Fruit fly (Drosophila melanogaster): ENCODE results near the gene CG31323.

The CG31323 gene

DNA sequence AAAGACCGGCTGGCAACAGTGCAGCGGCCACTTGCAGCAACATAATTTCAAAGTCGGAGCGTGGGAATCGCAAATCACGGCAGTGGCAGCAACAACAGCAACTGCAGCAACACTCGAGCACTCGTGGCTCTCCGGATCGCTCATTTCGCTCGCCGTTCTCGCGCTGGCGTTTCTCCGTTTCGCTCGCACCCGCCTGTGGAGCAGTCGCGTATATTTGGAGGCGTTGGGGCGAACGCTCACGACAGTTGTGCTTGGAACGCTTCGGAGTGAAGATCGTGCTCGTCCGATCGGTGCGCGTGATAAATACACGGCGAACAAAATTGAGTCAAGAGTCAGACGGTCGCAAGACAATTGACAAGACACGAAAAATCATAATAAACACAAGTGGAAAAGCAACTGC is 59.4 kb downstream of the CG31323 start, which contains the start of gene CG12290 (continued):
- TF ChIP-seq CG34422 (GFP tag; IDR thresholded peaks at IDR 0.05) (peak; percentile 40; the same call in 1 of the 3 replicates), al (GFP tag; IDR thresholded peaks at IDR 0.05) (peak; percentile 31; the same call in 1 of the 2 replicates), Mrtf (GFP tag; IDR thresholded peaks at IDR 0.05) (0 out of 3 replicates have a peak, but pooled peaks have one; percentile 15), CTCF (GFP tag; optimal IDR thresholded peaks at IDR 0.05) (no peak), Sox102F (GFP tag; optimal IDR thresholded peaks at IDR 0.05) (peak; percentile 7), Poxn (GFP tag; IDR thresholded peaks at IDR 0.05) (no peak), CG12659 (GFP tag; optimal IDR thresholded peaks at IDR 0.05) (peak; percentile 13), E2f2 (GFP tag; IDR thresholded peaks at IDR 0.05) (no peak), CG5953 (GFP tag; IDR thresholded peaks at IDR 0.05) (peak; percentile 48; the same call in 1 of the 2 replicates), sob (GFP tag; IDR thresholded peaks at IDR 0.05) (peak; percentile 37; the same call in 1 of the 2 replicates), CG15073 (GFP tag; optimal IDR thresholded peaks at IDR 0.05) (no peak), ind (GFP tag; optimal IDR thresholded peaks at IDR 0.05) (no peak), seq (GFP tag; IDR thresholded peaks at IDR 0.05) (peak; percentile 59; the same call in 1 of the 2 replicates), vvl (GFP tag; IDR thresholded peaks at IDR 0.05) (peak; percentile 63), Trl (optimal IDR thresholded peaks at IDR 0.05) (peak; percentile 85 to 90), Trl (GFP tag; optimal IDR thresholded peaks at IDR 0.05) (peak; percentile 81), CG4730 (GFP tag; IDR thresholded peaks at IDR 0.05) (0 out of 2 replicates have a peak, but pooled peaks have one; percentile 7), CG7987 (GFP tag; optimal IDR thresholded peaks at IDR 0.05) (peak; percentile 66), Bteb2 (GFP tag; optimal IDR thresholded peaks at IDR 0.05) (no peak), grau (tag; optimal IDR thresholded peaks at IDR 0.05) (peak; percentile 28), Hr3 (GFP tag; optimal IDR thresholded peaks at IDR 0.05) (no peak), lilli (GFP tag; optimal IDR thresholded peaks at IDR 0.05) (peak; percentile 39), pb (GFP tag; optimal IDR thresholded peaks at IDR 0.05) (peak; percentile 2), CG5180 (GFP tag; optimal IDR thresholded peaks at IDR 0.05) (peak; percentile 15), HHEX (GFP tag; optimal IDR thresholded peaks at IDR 0.05) (peak; percentile 44), unc-4 (GFP tag; IDR thresholded peaks at IDR 0.05; ENCODE audit: partially characterized antibody) (peak; percentile 53), sens (GFP tag) (peak; percentile 33), wek (GFP tag; optimal IDR thresholded peaks at IDR 0.05) (no peak), CG8765 (GFP tag; IDR thresholded peaks at IDR 0.05) (no peak), hkb (optimal IDR thresholded peaks at IDR 0.05) (no peak), hkb (GFP tag; IDR thresholded peaks at IDR 0.05) (peak; percentile 53), nom (GFP tag; optimal IDR thresholded peaks at IDR 0.05) (peak; percentile 51), CG10959 (GFP tag; IDR thresholded peaks at IDR 0.05) (no peak), ftz-f1 (GFP tag; optimal IDR thresholded peaks at IDR 0.05) (peak; percentile 50), Hmx (GFP tag; optimal IDR thresholded peaks at IDR 0.05) (no peak), CG4820 (GFP tag; optimal IDR thresholded peaks at IDR 0.05) (no peak), Bgb (GFP tag; IDR thresholded peaks at IDR 0.05; ENCODE audit: partially characterized antibody) (peak; percentile 44; the same call in 1 of the 2 replicates), CG11085 (GFP tag; IDR thresholded peaks at IDR 0.05) (peak; percentile 34; the same call in 1 of the 2 replicates), esg (GFP tag; conservative IDR thresholded peaks at IDR 0.05) (no peak)

DNA sequence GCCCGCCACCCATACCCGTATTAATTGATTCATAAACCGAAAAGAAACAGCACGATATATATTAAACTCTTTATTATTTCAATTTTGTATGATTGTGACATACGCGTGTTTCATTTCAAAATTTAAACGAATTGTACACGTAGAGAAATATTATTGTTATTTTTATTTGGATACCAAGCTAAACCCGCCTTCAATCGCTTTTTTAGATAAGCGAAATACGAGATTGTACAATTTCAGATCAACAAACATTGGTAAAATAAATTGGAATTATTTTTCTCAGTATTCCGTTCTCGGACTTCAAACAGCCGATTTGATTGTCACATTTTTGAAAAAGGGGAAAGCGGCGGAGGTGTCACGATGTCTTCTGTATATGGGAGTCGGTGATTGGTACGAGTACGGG is 64.4 kb downstream of the CG31323 start:
- TF ChIP-seq dan (GFP tag; IDR thresholded peaks at IDR 0.05) = no peak
- no peak for TF ChIP-seq ab (GFP tag; optimal IDR thresholded peaks at IDR 0.05)
- peak; percentile 55; the same call in 1 of the 3 replicates for TF ChIP-seq so (GFP tag; IDR thresholded peaks at IDR 0.05)
- TF ChIP-seq her (GFP tag; optimal IDR thresholded peaks at IDR 0.05) = no peak
- TF ChIP-seq lab (GFP tag; optimal IDR thresholded peaks at IDR 0.05) = peak; percentile 43
- TF ChIP-seq CG1647 (GFP tag; optimal IDR thresholded peaks at IDR 0.05) = peak; percentile 10
- TF ChIP-seq sr (GFP tag; IDR thresholded peaks at IDR 0.05) = no peak
- TF ChIP-seq row (GFP tag; IDR thresholded peaks at IDR 0.05) = peak; percentile 57
- no peak for TF ChIP-seq pan (optimal IDR thresholded peaks at IDR 0.05)
- peak in 1 of 2 experiments; percentile 59 for TF ChIP-seq pan (GFP tag; optimal IDR thresholded peaks at IDR 0.05 in 1 of 2, IDR thresholded peaks at IDR 0.05 in 1 of 2)
- no peak for TF ChIP-seq gsb (GFP tag; IDR thresholded peaks at IDR 0.05)
- no peak for TF ChIP-seq Usf (GFP tag; optimal IDR thresholded peaks at IDR 0.05)
- no peak for TF ChIP-seq pros (GFP tag; optimal IDR thresholded peaks at IDR 0.05)
- peak; percentile 68 for TF ChIP-seq CG14441 (GFP tag; IDR thresholded peaks at IDR 0.05)
- no peak for TF ChIP-seq ro (GFP tag; IDR thresholded peaks at IDR 0.05)
- TF ChIP-seq Adf1 (GFP tag; IDR thresholded peaks at IDR 0.05) = no peak
- TF ChIP-seq Doc3 (GFP tag; IDR thresholded peaks at IDR 0.05; ENCODE audit: partially characterized antibody) = no peak
